Worm (Caenorhabditis elegans): ENCODE data around the gene M162.5.

ce11 chrV:19719253-19719652 lies 41.6 kb upstream of the M162.5 start, which contains the start of gene Y116F11A.6:
- TF ChIP-seq lin-13 (tag; optimal IDR thresholded peaks at IDR 0.05), result no peak
- no peak for TF ChIP-seq nhr-237 (tag; optimal IDR thresholded peaks at IDR 0.05)
- no peak for TF ChIP-seq nhr-12 (tag; optimal IDR thresholded peaks at IDR 0.05)
- no peak for TF ChIP-seq snpc-4 (tag; optimal IDR thresholded peaks at IDR 0.05)
- TF ChIP-seq pha-4 (tag; optimal IDR thresholded peaks at IDR 0.05), result no peak
- no peak for TF ChIP-seq nhr-76 (tag; optimal IDR thresholded peaks at IDR 0.05)
- no peak for TF ChIP-seq ztf-11 (tag; optimal IDR thresholded peaks at IDR 0.05)
- no peak for TF ChIP-seq mep-1 (tag; optimal IDR thresholded peaks at IDR 0.05)
- TF ChIP-seq nhr-2 (tag; optimal IDR thresholded peaks at IDR 0.05), result no peak
- TF ChIP-seq lsy-2 (tag; optimal IDR thresholded peaks at IDR 0.05), result no peak
